Worm (Caenorhabditis elegans) whole organism, mixed stage, embryonic: Measurements from ENCODE around the gene flp-19.
A peak's percentile ranks its signal among the peaks of the same experiment; 100 is the strongest.

Source experiments
- elt-1 ChIP-seq: sonication (generic microtip); optimal IDR thresholded peaks from 2 replicates; lab custom pipeline; 2017; ENCODE audit warnings: missing genetic modification characterization, mild to moderate bottlenecking, missing compliant biosample characterization, antibody characterized with exemption, moderate library complexity, borderline replicate concordance; ENCODE audit not compliant: insufficient read depth
- lin-13 ChIP-seq: fragments of 150-350 bp; optimal IDR thresholded peaks from 2 replicates; lab custom pipeline; 2014; ENCODE audit warnings: missing biosample characterization, missing genetic modification characterization
- lsy-2 ChIP-seq: fragments of 150-350 bp; optimal IDR thresholded peaks from 2 replicates; lab custom pipeline; 2014; ENCODE audit warnings: missing biosample characterization, missing genetic modification characterization
- nhr-237 ChIP-seq: fragments of 150-350 bp; optimal IDR thresholded peaks from 2 replicates; lab custom pipeline; 2014; ENCODE audit warnings: missing biosample characterization, missing genetic modification characterization
- nhr-28 ChIP-seq: fragments of 150-350 bp; optimal IDR thresholded peaks from 2 replicates; lab custom pipeline; 2014; ENCODE audit warnings: missing biosample characterization, missing genetic modification characterization
- sem-2 ChIP-seq: fragments of 200-800 bp; sonication (Bioruptor generic); optimal IDR thresholded peaks from 2 replicates; lab custom pipeline; 2018; ENCODE audit warnings: mild to moderate bottlenecking, missing genetic modification characterization, missing compliant biosample characterization
- unc-120 ChIP-seq: sonication (generic microtip); optimal IDR thresholded peaks from 2 replicates; lab custom pipeline; 2017; ENCODE audit warnings: missing genetic modification characterization, missing compliant biosample characterization; ENCODE audit not compliant: poor library complexity, severe bottlenecking
- unc-62 ChIP-seq: fragments of 150-350 bp; optimal IDR thresholded peaks from 2 replicates; lab custom pipeline; 2014; ENCODE audit warnings: missing biosample characterization, missing genetic modification reagents, missing genetic modification characterization

ce11 chrX:10599719-10600155 is 4.7 kb upstream of the flp-19 start:
- TF ChIP-seq unc-62 (GFP tag; lab: Kevin White, UChicago), result peak; percentile 78
- TF ChIP-seq nhr-237 (tag; lab: Kevin White, UChicago), result no peak
- TF ChIP-seq nhr-28, result no peak
- no peak for TF ChIP-seq elt-1 (tag; lab: Kevin White, UChicago)
- no peak for TF ChIP-seq sem-2
- no peak for TF ChIP-seq unc-120
- TF ChIP-seq lsy-2 (tag; lab: Kevin White, UChicago), result no peak
- TF ChIP-seq lin-13 (tag; lab: Kevin White, UChicago), result no peak
